Fruit fly (Drosophila melanogaster) Kc167 (cell line): ENCODE data around the gene Chc.

Source experiments
- Sin3A ChIP-seq: fragments of >200 bp; optimal IDR thresholded peaks from 2 replicates; lab custom pipeline; 2018; ENCODE audit warnings: missing external identifiers
- h ChIP-seq: fragments of >200 bp; optimal IDR thresholded peaks from 3 replicates; lab custom pipeline; 2018; ENCODE audit warnings: missing external identifiers
- insv ChIP-seq: fragments of >200 bp; optimal IDR thresholded peaks from 3 replicates; lab custom pipeline; 2018; ENCODE audit warnings: missing external identifiers
- psq ChIP-seq: fragments of >200 bp; optimal IDR thresholded peaks from 2 replicates; lab custom pipeline; 2017; ENCODE audit warnings: missing external identifiers

- TF ChIP-seq h (lab: Kevin White, UChicago), result no peak
- no peak for TF ChIP-seq insv (lab: Kevin White, UChicago)
- TF ChIP-seq psq (lab: Kevin White, UChicago), result no peak
- TF ChIP-seq Sin3A (lab: Kevin White, UChicago), result no peak
These were observed 17.5 kb downstream of the Chc start for dm6 chrX:15817823-15818222.
